Worm (Caenorhabditis elegans): ENCODE results near the gene dnj-15.
"Not testable (repeated sequence)": the region's sequence is repeated elsewhere in the genome, so short reads cannot be mapped to it uniquely, and the experiment has no call there.

- not testable (repeated sequence) for TF ChIP-seq cog-1 (tag; optimal IDR thresholded peaks at IDR 0.05); flt-1 (GFP tag; IDR thresholded peaks at IDR 0.05); ref-1 (GFP tag; conservative IDR thresholded peaks at IDR 0.05); ztf-29 (GFP tag; IDR thresholded peaks at IDR 0.05)
These were observed 21.0 kb downstream of the dnj-15 start, which contains the start of gene cyp-25A6 for ce11 chrIV:4197167-4197566.

Measured in whole organism, midembryonic.